Fruit fly (Drosophila melanogaster) whole organism, wandering third instar larva: Measurements from ENCODE around the gene CG17168.

ENCODE experiments used
- GATAd ChIP-seq: sonication (Bioruptor generic); optimal IDR thresholded peaks from 2 replicates; lab custom pipeline; 2016; ENCODE audit warnings: missing biosample characterization, missing genetic modification characterization
- Hnf4 ChIP-seq: fragments of 200-800 bp; sonication (Bioruptor generic); optimal IDR thresholded peaks from 2 replicates; lab custom pipeline; 2016; ENCODE audit warnings: missing biosample characterization, mild to moderate bottlenecking, missing genetic modification characterization
- Myc ChIP-seq: fragments of >200 bp; optimal IDR thresholded peaks from 2 replicates; lab custom pipeline; 2017
- jim ChIP-seq: fragments of 175-275, 200-325 bp; sonication (Bioruptor generic); optimal IDR thresholded peaks from 2 replicates; lab custom pipeline; 2016; ENCODE audit warnings: missing biosample characterization, mild to moderate bottlenecking, missing genetic modification characterization
- lola ChIP-seq: fragments of >200 bp; optimal IDR thresholded peaks from 2 replicates; lab custom pipeline; 2017; ENCODE audit warnings: missing biosample characterization, missing genetic modification characterization

- no peak for TF ChIP-seq GATAd (GFP tag; lab: Kevin White, UChicago)
- no peak for TF ChIP-seq lola (GFP tag; lab: Kevin White, UChicago)
- no peak for TF ChIP-seq jim (GFP tag; lab: Kevin White, UChicago)
- TF ChIP-seq Hnf4: no peak
- no peak for TF ChIP-seq Myc (lab: Kevin White, UChicago)
These were observed 46.8 kb upstream of the CG17168 start, which contains the start of gene CG12061 for dm6 chrX:23035766-23036165.
